Worm (Caenorhabditis elegans) whole organism, midembryonic: Measurements from ENCODE around the gene sri-9.

Experiments used
- cog-1 ChIP-seq: sonication (generic microtip); optimal IDR thresholded peaks from 2 replicates; lab custom pipeline; 2016; ENCODE audit warnings: missing genetic modification characterization, missing compliant biosample characterization
- flt-1 ChIP-seq: fragments of 200-800 bp; sonication (Bioruptor generic); IDR thresholded peaks from 2 replicates; pipeline ENCODE4 v1.3.6; 2022; ENCODE audit warnings: missing genetic modification characterization, missing compliant biosample characterization
- klf-2 ChIP-seq: fragments of 200-800 bp; sonication (Bioruptor generic); conservative IDR thresholded peaks from 2 replicates; pipeline ENCODE4 v1.3.6; 2022; ENCODE audit warnings: missing genetic modification reagents, missing genetic modification characterization, missing compliant biosample characterization
- med-1 ChIP-seq: sonication (generic microtip); optimal IDR thresholded peaks from 2 replicates; lab custom pipeline; 2017; ENCODE audit warnings: missing genetic modification characterization, mild to moderate bottlenecking, missing compliant biosample characterization, antibody characterized with exemption, missing genetic modification reagents; ENCODE audit not compliant: insufficient read depth
- ref-1 ChIP-seq: fragments of 200-800 bp; sonication (Bioruptor generic); conservative IDR thresholded peaks from 2 replicates; pipeline ENCODE4 v1.3.6; 2022; ENCODE audit warnings: missing genetic modification reagents, missing genetic modification characterization, missing compliant biosample characterization
- tab-1 ChIP-seq: fragments of 200-800 bp; sonication (Bioruptor generic); IDR thresholded peaks from 2 replicates; pipeline ENCODE4 v1.3.6; 2022; ENCODE audit warnings: missing genetic modification characterization, missing compliant biosample characterization
- ztf-29 ChIP-seq: fragments of 200-800 bp; sonication (Bioruptor generic); IDR thresholded peaks from 2 replicates; pipeline ENCODE4 v1.3.6; 2022; ENCODE audit warnings: missing genetic modification reagents, missing genetic modification characterization, missing compliant biosample characterization

ce11 chrV:17035850-17036249, 34.6 kb downstream of the sri-9 start, which contains the start of gene srz-94:
- TF ChIP-seq tab-1 (GFP tag; lab: Robert Waterston, UW), result no peak
- no peak for TF ChIP-seq flt-1 (GFP tag; lab: Robert Waterston, UW)
- no peak for TF ChIP-seq ref-1 (GFP tag; lab: Robert Waterston, UW)
- TF ChIP-seq ztf-29 (GFP tag; lab: Robert Waterston, UW), result no peak
- no peak for TF ChIP-seq med-1 (GFP tag; lab: Kevin White, UChicago)
- TF ChIP-seq cog-1 (tag; lab: Kevin White, UChicago), result no peak
- TF ChIP-seq klf-2 (GFP tag; lab: Robert Waterston, UW), result no peak
